Worm (Caenorhabditis elegans) whole organism, early embryonic: ENCODE data around the gene C16C8.18.

ENCODE experiments used
- hmg-4 ChIP-seq: fragments of 200-800 bp; sonication (Bioruptor generic); optimal IDR thresholded peaks from 2 replicates; lab custom pipeline; 2018; ENCODE audit warnings: mild to moderate bottlenecking, missing genetic modification characterization, missing compliant biosample characterization
- tbx-37 ChIP-seq: fragments of 200-800 bp; sonication (Bioruptor generic); conservative IDR thresholded peaks from 2 replicates; pipeline ENCODE4 v1.3.6; 2022; ENCODE audit warnings: missing genetic modification reagents, missing genetic modification characterization, missing compliant biosample characterization

ce11 chrII:3459199-3459598, 29.7 kb downstream of the C16C8.18 start:
- TF ChIP-seq tbx-37 (GFP tag; lab: Robert Waterston, UW) (no peak), hmg-4 (GFP tag; lab: Kevin White, UChicago) (no peak)
